Worm (Caenorhabditis elegans): Measurements from ENCODE around the gene C15C8.8.

The C15C8.8 gene

DNA sequence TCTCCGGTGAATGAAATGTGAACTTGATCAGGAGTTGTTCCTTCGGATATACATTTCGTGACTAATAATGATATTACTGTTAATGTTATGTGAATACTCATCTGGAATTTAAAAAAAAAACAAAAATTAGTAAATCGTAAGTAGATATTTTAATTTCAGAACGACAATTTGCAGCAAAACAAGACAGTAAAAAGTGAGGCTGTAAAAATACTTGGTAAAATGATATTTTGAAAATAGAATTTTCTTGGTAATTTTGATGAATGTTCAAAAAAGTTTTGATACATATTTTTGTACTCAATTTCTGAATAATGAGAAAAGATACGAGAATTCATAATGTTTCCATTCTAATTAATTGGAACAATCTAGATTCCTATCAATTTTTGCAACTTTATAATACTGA is 7.4 kb upstream of the C15C8.8 start, which contains the start of gene papl-1:
papl-1 (minus strand) TSS at position 101 of the 400 bp plus-strand sequence.
- no peak for TF ChIP-seq fkh-6 (tag; optimal IDR thresholded peaks at IDR 0.05)
- no peak for TF ChIP-seq nhr-11 (tag; optimal IDR thresholded peaks at IDR 0.05)
- no peak for TF ChIP-seq eyg-1 (tag; optimal IDR thresholded peaks at IDR 0.05)
- no peak for TF ChIP-seq dve-1 (tag; optimal IDR thresholded peaks at IDR 0.05)
- no peak for TF ChIP-seq ceh-9 (tag; optimal IDR thresholded peaks at IDR 0.05)
- no peak for TF ChIP-seq unc-42 (tag; optimal IDR thresholded peaks at IDR 0.05)
- no peak for TF ChIP-seq ceh-45 (GFP tag; IDR thresholded peaks at IDR 0.05)
- TF ChIP-seq ceh-24 (tag; optimal IDR thresholded peaks at IDR 0.05) = no peak
- no peak for TF ChIP-seq sox-2 (GFP tag; IDR thresholded peaks at IDR 0.05)
- TF ChIP-seq ceh-18 (tag; optimal IDR thresholded peaks at IDR 0.05) = no peak
- TF ChIP-seq hlh-15 (tag; optimal IDR thresholded peaks at IDR 0.05) = no peak

DNA sequence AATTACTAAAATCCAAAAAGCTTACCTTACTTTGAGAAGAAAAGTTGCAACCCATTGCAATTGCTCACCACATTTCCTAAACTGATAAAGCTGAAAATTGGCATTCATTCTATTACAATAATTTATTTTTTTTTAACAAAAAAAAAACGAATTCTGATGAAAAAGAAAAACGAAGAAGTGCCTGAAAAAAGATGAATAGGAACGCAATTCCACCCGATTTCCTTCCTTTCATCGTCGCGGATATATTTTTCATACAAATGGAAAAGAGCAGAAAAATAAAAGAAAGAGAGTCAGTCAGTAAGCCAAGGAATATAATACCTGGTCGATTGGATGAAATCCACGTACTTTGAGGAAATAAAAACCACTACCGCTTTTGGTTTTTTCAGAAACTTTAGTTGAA is 2.5 kb upstream of the C15C8.8 start, which contains the start of gene gpa-13:
gpa-13 (minus strand) TSS at position 101 of the 400 bp plus-strand sequence.
- TF ChIP-seq ceh-18 (tag; optimal IDR thresholded peaks at IDR 0.05) (no peak), hlh-15 (tag; optimal IDR thresholded peaks at IDR 0.05) (no peak), ceh-30 (tag; optimal IDR thresholded peaks at IDR 0.05) (no peak), pros-1 (tag; optimal IDR thresholded peaks at IDR 0.05) (no peak), C38D4.7 (GFP tag; optimal IDR thresholded peaks at IDR 0.05) (no peak), ztf-16 (tag; optimal IDR thresholded peaks at IDR 0.05) (no peak), elt-4 (tag; optimal IDR thresholded peaks at IDR 0.05) (no peak), tbx-7 (tag; optimal IDR thresholded peaks at IDR 0.05) (no peak), unc-55 (GFP tag; optimal IDR thresholded peaks at IDR 0.05) (no peak)

DNA sequence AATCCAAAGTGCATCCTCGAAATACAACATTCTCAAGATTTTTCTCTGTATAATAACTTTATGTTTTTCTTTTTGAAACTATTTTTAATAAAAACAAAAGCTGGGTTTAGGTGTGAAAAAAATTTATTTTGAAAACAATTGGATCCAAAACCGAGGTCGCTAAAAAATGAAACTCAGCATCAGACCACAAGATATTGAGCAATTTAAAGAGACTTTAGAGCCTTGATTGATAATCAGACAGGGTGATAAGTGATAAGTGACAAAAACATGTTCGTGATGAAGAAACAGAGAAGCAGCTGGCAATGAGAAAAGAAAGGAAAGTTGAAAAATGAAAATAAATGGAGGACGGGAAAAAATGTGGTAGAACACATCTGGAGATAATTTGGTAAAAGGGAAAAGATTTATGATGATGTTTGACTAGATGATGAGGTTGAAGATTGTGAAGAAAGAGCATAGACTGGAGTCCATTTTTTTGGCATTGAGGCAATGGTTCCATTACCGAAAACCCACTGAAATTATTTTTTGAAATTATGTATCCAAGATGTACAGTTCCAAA is 734 bp downstream of the C15C8.8 start, which contains the start of gene C15C8.6:
C15C8.6 (minus strand) TSS at position 51 of the 556 bp plus-strand sequence.
- no peak for TF ChIP-seq ttx-3 (tag; optimal IDR thresholded peaks at IDR 0.05)
- no peak for TF ChIP-seq ceh-9 (tag; optimal IDR thresholded peaks at IDR 0.05)
- no peak for TF ChIP-seq dve-1 (tag; optimal IDR thresholded peaks at IDR 0.05)
- no peak for TF ChIP-seq ceh-34 (tag; optimal IDR thresholded peaks at IDR 0.05)
- no peak for TF ChIP-seq nhr-11 (tag; optimal IDR thresholded peaks at IDR 0.05)
- TF ChIP-seq ceh-31 (tag; optimal IDR thresholded peaks at IDR 0.05) = no peak
- TF ChIP-seq T23F11.4 (GFP tag; optimal IDR thresholded peaks at IDR 0.05) = no peak
- no peak for TF ChIP-seq sox-4 (tag; optimal IDR thresholded peaks at IDR 0.05)
- TF ChIP-seq unc-42 (tag; optimal IDR thresholded peaks at IDR 0.05) = no peak
- no peak for TF ChIP-seq fkh-10 (GFP tag; optimal IDR thresholded peaks at IDR 0.05)
- TF ChIP-seq lin-11 (tag; optimal IDR thresholded peaks at IDR 0.05) = no peak
- no peak for TF ChIP-seq nfya-1 (tag; optimal IDR thresholded peaks at IDR 0.05)
- no peak for TF ChIP-seq gmeb-2 (tag; optimal IDR thresholded peaks at IDR 0.05)
- TF ChIP-seq F13H6.1 (tag; optimal IDR thresholded peaks at IDR 0.05) = no peak
- TF ChIP-seq K02D7.2 (tag; optimal IDR thresholded peaks at IDR 0.05) = no peak
- TF ChIP-seq hlh-15 (tag; optimal IDR thresholded peaks at IDR 0.05) = no peak
- TF ChIP-seq nhr-232 (tag; optimal IDR thresholded peaks at IDR 0.05) = no peak
- TF ChIP-seq pag-3 (tag; optimal IDR thresholded peaks at IDR 0.05; ENCODE audit: borderline replicate concordance) = no peak
- TF ChIP-seq ceh-19 (GFP tag; optimal IDR thresholded peaks at IDR 0.05) = no peak

DNA sequence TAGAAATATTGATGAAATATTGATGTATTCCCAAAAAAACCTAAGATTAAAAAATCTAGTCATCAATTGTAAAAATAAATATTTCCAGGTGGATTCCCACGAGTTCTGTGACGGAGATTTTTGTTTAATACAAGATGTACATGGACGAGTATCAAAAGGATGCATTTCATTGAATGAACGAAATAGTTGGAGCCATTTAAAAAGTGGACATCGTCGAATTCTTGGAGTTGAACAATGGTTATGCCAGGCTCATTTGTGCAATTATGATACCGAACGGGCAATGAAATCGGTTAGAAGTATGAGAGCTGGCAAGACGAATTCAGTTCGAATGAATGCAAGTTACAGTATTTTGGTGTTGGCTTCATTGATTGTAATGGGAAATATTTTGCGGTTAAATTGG is 2.7 kb downstream of the C15C8.8 start:
- no peak for TF ChIP-seq ceh-19 (GFP tag; optimal IDR thresholded peaks at IDR 0.05)
- TF ChIP-seq syd-9 (tag; optimal IDR thresholded peaks at IDR 0.05) = no peak
- TF ChIP-seq ets-4 (tag; optimal IDR thresholded peaks at IDR 0.05) = no peak
- TF ChIP-seq ztf-16 (tag; optimal IDR thresholded peaks at IDR 0.05) = no peak
- no peak for TF ChIP-seq ceh-45 (GFP tag; IDR thresholded peaks at IDR 0.05)
- no peak for TF ChIP-seq eyg-1 (tag; optimal IDR thresholded peaks at IDR 0.05)
- TF ChIP-seq che-1 (tag; optimal IDR thresholded peaks at IDR 0.05) = no peak
- TF ChIP-seq pha-2 (tag; optimal IDR thresholded peaks at IDR 0.05) = no peak
- TF ChIP-seq elt-4 (tag; optimal IDR thresholded peaks at IDR 0.05) = no peak
- no peak for TF ChIP-seq rnt-1 (tag; optimal IDR thresholded peaks at IDR 0.05)
- no peak for TF ChIP-seq C08G9.2 (tag; optimal IDR thresholded peaks at IDR 0.05)
- TF ChIP-seq ceh-24 (tag; optimal IDR thresholded peaks at IDR 0.05) = no peak
- TF ChIP-seq pha-4 (tag; optimal IDR thresholded peaks at IDR 0.05) = no peak
- no peak for TF ChIP-seq pros-1 (tag; optimal IDR thresholded peaks at IDR 0.05)
- TF ChIP-seq nhr-11 (tag; optimal IDR thresholded peaks at IDR 0.05) = no peak
- TF ChIP-seq F13H6.1 (tag; optimal IDR thresholded peaks at IDR 0.05) = no peak
- no peak for TF ChIP-seq pax-1 (tag; optimal IDR thresholded peaks at IDR 0.05)
- no peak for TF ChIP-seq nfya-1 (tag; optimal IDR thresholded peaks at IDR 0.05)

Data from whole organism, late embryonic.